Worm (Caenorhabditis elegans) whole organism, L3 larva: ENCODE measurements around the gene K09G1.1.

Experiments used
- aly-2 ChIP-seq: fragments of 150-350 bp; optimal IDR thresholded peaks from 2 replicates; lab custom pipeline; 2014; ENCODE audit warnings: missing biosample characterization, missing genetic modification characterization
- daf-12 ChIP-seq: fragments of 150-350 bp; optimal IDR thresholded peaks from 2 replicates; lab custom pipeline; 2014; ENCODE audit warnings: missing biosample characterization, missing genetic modification reagents, missing genetic modification characterization
- ztf-11 ChIP-seq: fragments of 150-350 bp; optimal IDR thresholded peaks from 2 replicates; lab custom pipeline; 2014; ENCODE audit warnings: missing biosample characterization, missing genetic modification characterization

DNA sequence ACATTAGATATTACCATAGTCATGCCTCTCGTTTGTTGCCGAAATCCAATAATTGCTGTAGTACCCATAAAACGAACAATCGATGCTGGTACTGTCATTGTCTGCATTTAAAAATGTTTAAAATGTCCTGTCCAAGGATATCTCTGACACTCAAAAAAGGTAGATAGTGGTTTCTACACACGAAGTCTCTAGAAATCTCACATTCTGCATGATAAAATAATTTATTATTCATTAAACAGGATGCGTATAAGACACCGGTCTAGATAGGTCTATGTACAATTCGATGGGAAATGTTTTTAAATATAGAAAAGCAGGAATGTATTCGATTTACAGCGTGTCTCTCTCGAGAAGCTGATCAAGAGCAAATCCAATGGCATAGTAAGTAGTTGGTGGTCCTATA, 43.7 kb upstream of the K09G1.1 start, which contains the start of gene C50F4.12:
- no peak for TF ChIP-seq ztf-11
- TF ChIP-seq daf-12 (tag; lab: Kevin White, UChicago), result no peak
- no peak for TF ChIP-seq aly-2 (tag; lab: Kevin White, UChicago)
